Worm (Caenorhabditis elegans): Measurements from ENCODE around the gene F28C1.1.

ce11 chrV:12486934-12487333, 36.3 kb downstream of the F28C1.1 start, which contains the start of gene inx-11:
- TF ChIP-seq ztf-3 (GFP tag; optimal IDR thresholded peaks at IDR 0.05) (no peak), bed-1 (GFP tag; IDR thresholded peaks at IDR 0.05) (no peak), hmg-1.2 (GFP tag; IDR thresholded peaks at IDR 0.05) (no peak), D2030.7 (GFP tag; IDR thresholded peaks at IDR 0.05) (no peak), pha-4 (tag; optimal IDR thresholded peaks at IDR 0.05) (no peak), cebp-1 (GFP tag; IDR thresholded peaks at IDR 0.05) (no peak), cebp-1 (tag; optimal IDR thresholded peaks at IDR 0.05) (no peak), xnd-1 (tag; optimal IDR thresholded peaks at IDR 0.05) (no peak)
